Worm (Caenorhabditis elegans): ENCODE results near the gene F16F9.3.

ce11 chrX:8485392-8485791 lies 28.0 kb downstream of the F16F9.3 start:
- TF ChIP-seq egl-27 (tag; optimal IDR thresholded peaks at IDR 0.05) (no peak), hpl-2 (GFP tag; optimal IDR thresholded peaks at IDR 0.05) (no peak), nhr-11 (tag; optimal IDR thresholded peaks at IDR 0.05) (no peak), snpc-4 (tag; optimal IDR thresholded peaks at IDR 0.05) (no peak), dpl-1 (GFP tag; optimal IDR thresholded peaks at IDR 0.05) (no peak), nhr-12 (tag; optimal IDR thresholded peaks at IDR 0.05) (no peak), C04F5.9 (tag; optimal IDR thresholded peaks at IDR 0.05) (no peak), lin-13 (GFP tag; optimal IDR thresholded peaks at IDR 0.05) (no peak), egl-13 (tag; optimal IDR thresholded peaks at IDR 0.05) (no peak)

Measured in whole organism, L1 larva.